Fruit fly (Drosophila melanogaster) whole organism, embryonic: Measurements from ENCODE around the gene Pep.

Source experiments
- Bdp1 ChIP-seq: fragments of 200-800 bp; sonication (Bioruptor generic); optimal IDR thresholded peaks from 3 replicates; lab custom pipeline; 2016; ENCODE audit warnings: missing biosample characterization, missing genetic modification characterization
- CG10209 ChIP-seq: fragments of 200-800 bp; sonication (Bioruptor generic); optimal IDR thresholded peaks from 3 replicates; lab custom pipeline; 2017; ENCODE audit warnings: missing biosample characterization, mild to moderate bottlenecking, missing genetic modification characterization, missing genetic modification reagents
- CG11696 ChIP-seq: fragments of 200-800 bp; sonication (Bioruptor generic); IDR thresholded peaks from 2 replicates; pipeline ENCODE4 v1.3.6; 2022; ENCODE audit warnings: missing biosample characterization, missing genetic modification characterization
- CG12155 ChIP-seq: fragments of 200-800 bp; sonication (Bioruptor generic); optimal IDR thresholded peaks from 3 replicates; lab custom pipeline; 2016; ENCODE audit warnings: missing biosample characterization, missing genetic modification characterization
- CG12236 ChIP-seq: fragments of 200-800 bp; sonication (Bioruptor generic); optimal IDR thresholded peaks from 2 replicates; lab custom pipeline; 2016; ENCODE audit warnings: missing biosample characterization, missing genetic modification characterization
- CG13775 ChIP-seq: fragments of 200-800 bp; sonication (Bioruptor generic); optimal IDR thresholded peaks from 3 replicates; lab custom pipeline; 2017; ENCODE audit warnings: missing biosample characterization, mild to moderate bottlenecking, missing genetic modification characterization
- CG14014 ChIP-seq: fragments of 200-800 bp; sonication (Bioruptor generic); IDR thresholded peaks from 2 replicates; pipeline ENCODE4 v1.3.6; 2022; ENCODE audit warnings: missing biosample characterization, missing genetic modification characterization
- CG14441 ChIP-seq: fragments of 200-800 bp; sonication (Bioruptor generic); IDR thresholded peaks from 2 replicates; pipeline ENCODE4 v1.3.6; 2022; ENCODE audit warnings: missing biosample characterization, missing genetic modification characterization
- CG15601 ChIP-seq: fragments of 200-800 bp; sonication (Bioruptor generic); optimal IDR thresholded peaks from 3 replicates; lab custom pipeline; 2019; ENCODE audit warnings: missing biosample characterization, mild to moderate bottlenecking, missing genetic modification characterization, moderate library complexity
- CG17328 ChIP-seq: fragments of 200-800 bp; sonication (Bioruptor generic); IDR thresholded peaks from 2 replicates; pipeline ENCODE4 v1.3.6; 2022; ENCODE audit warnings: missing biosample characterization, missing genetic modification characterization
- CG18011 ChIP-seq: fragments of 200-800 bp; sonication (Bioruptor generic); optimal IDR thresholded peaks from 2 replicates; lab custom pipeline; 2017; ENCODE audit warnings: missing biosample characterization, missing genetic modification characterization, mild to moderate bottlenecking, moderate library complexity, missing genotype
- CG42726 ChIP-seq: fragments of 200-800 bp; sonication (Bioruptor generic); IDR thresholded peaks from 2 replicates; pipeline ENCODE4 v1.3.6; 2022; ENCODE audit warnings: missing biosample characterization, missing genetic modification characterization; ENCODE audit not compliant: partially characterized antibody
- CG4424 ChIP-seq: fragments of 200-800 bp; sonication (Bioruptor generic); optimal IDR thresholded peaks from 3 replicates; lab custom pipeline; 2016; ENCODE audit warnings: missing biosample characterization, missing genetic modification characterization
- CG4617 ChIP-seq: fragments of 200-800 bp; sonication (Bioruptor generic); optimal IDR thresholded peaks from 3 replicates; lab custom pipeline; 2016; ENCODE audit warnings: missing biosample characterization, missing genetic modification characterization, borderline replicate concordance
- CG4820 ChIP-seq: fragments of 200-800 bp; sonication (Bioruptor generic); optimal IDR thresholded peaks from 3 replicates; lab custom pipeline; 2016; ENCODE audit warnings: missing biosample characterization, missing genetic modification characterization
- CG6654 ChIP-seq: fragments of 200-800 bp; sonication (Bioruptor generic); optimal IDR thresholded peaks from 2 replicates; lab custom pipeline; 2017; ENCODE audit warnings: missing biosample characterization, mild to moderate bottlenecking, missing genetic modification characterization
- CG6765 ChIP-seq: fragments of 200-800 bp; sonication (Bioruptor generic); optimal IDR thresholded peaks from 3 replicates; lab custom pipeline; 2017; ENCODE audit warnings: missing biosample characterization, mild to moderate bottlenecking, missing genetic modification characterization
- CG6791 ChIP-seq: fragments of 200-800 bp; sonication (Bioruptor generic); IDR thresholded peaks from 3 replicates; pipeline ENCODE4 v1.3.6; 2022; ENCODE audit warnings: missing biosample characterization, missing genetic modification characterization; ENCODE audit not compliant: partially characterized antibody
- CG7928 ChIP-seq: fragments of 200-800 bp; sonication (Bioruptor generic); optimal IDR thresholded peaks from 2 replicates; lab custom pipeline; 2017; ENCODE audit warnings: missing biosample characterization, mild to moderate bottlenecking, missing genetic modification characterization
- CG8290 ChIP-seq, 3 experiments: fragments of 200-800 bp; sonication (Bioruptor generic); optimal IDR thresholded peaks; 2 replicates each; lab custom pipeline; 2016 to 2019; ENCODE audit warnings: missing biosample characterization in 3 of 3, missing genetic modification characterization in 3 of 3, mild to moderate bottlenecking in 2 of 3, moderate library complexity in 1 of 3
- CG8765 ChIP-seq: fragments of 200-800 bp; sonication (Bioruptor generic); IDR thresholded peaks from 2 replicates; pipeline ENCODE4 v1.3.6; 2022; ENCODE audit warnings: missing biosample characterization, missing genetic modification characterization
- CG9437 ChIP-seq: fragments of 200-800 bp; sonication (Bioruptor generic); optimal IDR thresholded peaks from 2 replicates; lab custom pipeline; 2018; ENCODE audit warnings: missing biosample characterization, mild to moderate bottlenecking, missing genetic modification characterization
- HHEX ChIP-seq: fragments of 200-800 bp; sonication (Bioruptor generic); optimal IDR thresholded peaks from 3 replicates; lab custom pipeline; 2017; ENCODE audit warnings: missing biosample characterization, mild to moderate bottlenecking, missing genetic modification characterization, missing genetic modification reagents
- HLH3B ChIP-seq: fragments of 200-800 bp; sonication (Bioruptor generic); IDR thresholded peaks from 2 replicates; pipeline ENCODE4 v1.3.6; 2022; ENCODE audit warnings: missing biosample characterization, missing genetic modification characterization
- HmgZ ChIP-seq: fragments of 200-800 bp; sonication (Bioruptor generic); optimal IDR thresholded peaks from 2 replicates; lab custom pipeline; 2018; ENCODE audit warnings: missing biosample characterization, mild to moderate bottlenecking, missing genetic modification characterization
- NK7.1 ChIP-seq: fragments of 200-800 bp; sonication (Bioruptor generic); optimal IDR thresholded peaks from 3 replicates; lab custom pipeline; 2016; ENCODE audit warnings: missing biosample characterization, missing genetic modification characterization
- Nf-YC ChIP-seq: fragments of 200-800 bp; optimal IDR thresholded peaks from 3 replicates; lab custom pipeline; 2019; ENCODE audit warnings: missing biosample characterization, mild to moderate bottlenecking, missing genetic modification characterization, moderate library complexity
- PHDP ChIP-seq: fragments of 200-800 bp; sonication (Bioruptor generic); optimal IDR thresholded peaks from 3 replicates; lab custom pipeline; 2018; ENCODE audit warnings: missing biosample characterization, mild to moderate bottlenecking, missing genetic modification characterization, moderate library complexity
- Poxn ChIP-seq: fragments of 200-800 bp; sonication (Bioruptor generic); IDR thresholded peaks from 2 replicates; pipeline ENCODE4 v1.3.6; 2022; ENCODE audit warnings: missing biosample characterization, missing genetic modification characterization
- Rfx ChIP-seq: fragments of 200-800 bp; sonication (Bioruptor generic); IDR thresholded peaks from 2 replicates; pipeline ENCODE4 v1.3.6; 2022; ENCODE audit warnings: missing biosample characterization, missing genetic modification characterization
- Ssrp ChIP-seq: fragments of 200-800 bp; sonication (Bioruptor generic); optimal IDR thresholded peaks from 2 replicates; lab custom pipeline; 2018; ENCODE audit warnings: missing biosample characterization, mild to moderate bottlenecking, missing genetic modification characterization, moderate library complexity
- al ChIP-seq: fragments of 200-800 bp; sonication (Bioruptor generic); IDR thresholded peaks from 2 replicates; pipeline ENCODE4 v1.3.6; 2022; ENCODE audit warnings: missing biosample characterization, missing genetic modification characterization
- az2 ChIP-seq: fragments of 200-800 bp; sonication (Bioruptor generic); optimal IDR thresholded peaks from 3 replicates; lab custom pipeline; 2016; ENCODE audit warnings: missing biosample characterization, missing genetic modification characterization
- disco-r ChIP-seq: fragments of 200-800 bp; sonication (Bioruptor generic); optimal IDR thresholded peaks from 2 replicates; lab custom pipeline; 2016; ENCODE audit warnings: missing biosample characterization, missing genetic modification characterization
- dmrt11E ChIP-seq: fragments of 200-800 bp; sonication (Bioruptor generic); optimal IDR thresholded peaks from 3 replicates; lab custom pipeline; 2018; ENCODE audit warnings: missing biosample characterization, mild to moderate bottlenecking, missing genetic modification characterization, moderate library complexity
- eve ChIP-seq, 2 experiments: fragments of >200 bp; optimal IDR thresholded peaks; 2 replicates each; lab custom pipeline; 2017; ENCODE audit warnings: missing biosample characterization in 2 of 2, missing genetic modification characterization in 2 of 2
- eyg ChIP-seq: fragments of 200-800 bp; sonication (Bioruptor generic); optimal IDR thresholded peaks from 3 replicates; lab custom pipeline; 2016; ENCODE audit warnings: missing biosample characterization, missing genetic modification characterization
- fru ChIP-seq: fragments of >200 bp; optimal IDR thresholded peaks from 2 replicates; lab custom pipeline; 2017
- gcm2 ChIP-seq: fragments of 200-800 bp; sonication (Bioruptor generic); optimal IDR thresholded peaks from 2 replicates; lab custom pipeline; 2016; ENCODE audit warnings: missing biosample characterization, missing genetic modification characterization
- maf-S ChIP-seq: fragments of 200-800 bp; sonication (Bioruptor generic); optimal IDR thresholded peaks from 2 replicates; lab custom pipeline; 2016; ENCODE audit warnings: missing biosample characterization, missing genetic modification characterization
- pb ChIP-seq: fragments of 200-800 bp; sonication (Bioruptor generic); optimal IDR thresholded peaks from 3 replicates; lab custom pipeline; 2016; ENCODE audit warnings: missing biosample characterization, missing genetic modification characterization
- pnt ChIP-seq: fragments of 200-800 bp; sonication (Bioruptor generic); optimal IDR thresholded peaks from 3 replicates; lab custom pipeline; 2016; ENCODE audit warnings: missing biosample characterization, missing genetic modification characterization
- pzg ChIP-seq: fragments of 200-800 bp; sonication (Bioruptor generic); optimal IDR thresholded peaks from 3 replicates; lab custom pipeline; 2018; ENCODE audit warnings: missing biosample characterization, mild to moderate bottlenecking, missing genetic modification characterization, moderate library complexity
- repo ChIP-seq: fragments of 200-800 bp; sonication (Bioruptor generic); optimal IDR thresholded peaks from 2 replicates; lab custom pipeline; 2016; ENCODE audit warnings: missing biosample characterization, missing genetic modification characterization
- row ChIP-seq: fragments of 200-800 bp; sonication (Bioruptor generic); IDR thresholded peaks from 3 replicates; pipeline ENCODE4 v1.3.6; 2022; ENCODE audit warnings: missing biosample characterization, missing genetic modification characterization
- schlank ChIP-seq: fragments of 200-800 bp; sonication (Bioruptor generic); optimal IDR thresholded peaks from 2 replicates; lab custom pipeline; 2018; ENCODE audit warnings: missing biosample characterization, mild to moderate bottlenecking, missing genetic modification characterization
- sima ChIP-seq: fragments of 200-800 bp; sonication (Bioruptor generic); optimal IDR thresholded peaks from 2 replicates; lab custom pipeline; 2016; ENCODE audit warnings: missing biosample characterization, missing genetic modification characterization
- sob ChIP-seq: fragments of 200-800 bp; sonication (Bioruptor generic); IDR thresholded peaks from 2 replicates; pipeline ENCODE4 v1.3.6; 2022; ENCODE audit warnings: missing biosample characterization, missing genetic modification characterization
- stc ChIP-seq: fragments of 200-800 bp; sonication (Bioruptor generic); IDR thresholded peaks from 2 replicates; pipeline ENCODE4 v1.3.6; 2022; ENCODE audit warnings: missing biosample characterization, missing genetic modification characterization
- tx ChIP-seq: fragments of 200-800 bp; sonication (Bioruptor generic); optimal IDR thresholded peaks from 2 replicates; lab custom pipeline; 2016; ENCODE audit warnings: missing biosample characterization, missing genetic modification characterization

Gene Pep

DNA sequence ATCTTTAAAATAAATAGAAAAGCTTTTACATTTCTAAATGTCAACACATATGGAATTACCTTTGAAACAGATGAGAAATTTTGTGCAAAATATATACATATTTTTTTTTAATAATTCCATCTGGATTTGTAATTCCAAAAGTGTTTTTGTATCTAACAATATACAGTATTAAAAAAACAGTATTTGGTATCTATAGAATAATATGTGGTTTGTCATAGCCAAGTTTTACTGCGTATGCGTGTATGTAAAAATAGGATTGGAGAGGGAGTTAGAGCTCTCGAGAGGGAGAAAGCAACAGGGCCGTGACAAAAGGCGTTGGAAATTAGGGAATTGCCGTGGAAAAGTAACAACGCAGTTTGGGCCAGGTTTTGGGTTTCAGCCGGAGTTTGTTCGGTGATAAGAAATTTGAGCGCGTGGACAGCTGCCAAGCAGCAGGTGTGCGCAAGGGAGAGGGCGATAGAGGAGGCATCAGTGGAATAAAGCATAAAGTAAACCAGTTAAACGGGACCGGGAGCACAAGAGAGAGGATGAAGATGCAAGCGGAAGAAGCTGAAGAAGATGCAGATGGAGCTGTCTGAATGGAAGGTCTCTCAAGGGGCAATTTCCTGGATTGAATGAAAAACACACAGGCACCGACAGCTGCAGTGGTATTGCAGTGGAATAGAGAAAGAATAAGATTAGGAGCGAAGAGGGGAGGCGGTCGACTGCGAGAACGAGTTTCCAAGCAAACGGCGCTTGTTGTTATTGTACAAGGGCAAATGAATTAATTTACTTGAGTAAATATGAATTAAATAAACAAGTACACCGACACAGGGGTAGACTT, 8.3 kb upstream of the Pep start (continued):
- TF ChIP-seq Bdp1 (no peak), CG9437 (GFP tag; lab: Kevin White, UChicago) (no peak), CG6654 (GFP tag; lab: Kevin White, UChicago) (peak; percentile 14), CG6791 (GFP tag; lab: Robert Waterston, UW) (no peak), sob (GFP tag; lab: Robert Waterston, UW) (peak; percentile 85), HHEX (GFP tag; lab: Kevin White, UChicago) (peak; percentile 33), az2 (GFP tag; lab: Kevin White, UChicago) (no peak), CG42726 (GFP tag; lab: Robert Waterston, UW) (no peak), CG14014 (GFP tag; lab: Robert Waterston, UW) (peak; percentile 37; the same call in 1 of the 2 replicates), CG11696 (GFP tag; lab: Robert Waterston, UW) (no peak), stc (GFP tag; lab: Robert Waterston, UW) (peak; percentile 61), disco-r (no peak), CG4617 (GFP tag; lab: Kevin White, UChicago) (no peak), CG14441 (GFP tag; lab: Robert Waterston, UW) (peak; percentile 22; the same call in 1 of the 2 replicates), CG13775 (GFP tag; lab: Kevin White, UChicago) (no peak), dmrt11E (tag; lab: Kevin White, UChicago) (peak; percentile 34), Poxn (no peak), CG18011 (no peak), Nf-YC (tag; lab: Kevin White, UChicago) (no peak), tx (GFP tag; lab: Kevin White, UChicago) (no peak), eyg (GFP tag; lab: Kevin White, UChicago) (peak; percentile 69), NK7.1 (peak; percentile 44), schlank (tag; lab: Kevin White, UChicago) (no peak), Rfx (GFP tag; lab: Robert Waterston, UW) (peak; percentile 85), pb (GFP tag; lab: Kevin White, UChicago) (no peak), CG4820 (GFP tag; lab: Kevin White, UChicago) (peak; percentile 45), CG8290 (GFP tag; optimal IDR thresholded peaks at IDR 0.05; lab: Kevin White, UChicago) (peak; percentile 7), CG8290 (tag; optimal IDR thresholded peaks at IDR 0.05; lab: Kevin White, UChicago) (peak in 1 of 2 experiments; percentile 17), pnt (GFP tag; lab: Kevin White, UChicago) (peak; percentile 29), row (GFP tag; lab: Robert Waterston, UW) (peak; percentile 26; the same call in 1 of the 3 replicates), HmgZ (no peak), repo (GFP tag; lab: Kevin White, UChicago) (peak; percentile 24), CG10209 (GFP tag; lab: Kevin White, UChicago) (no peak), CG12155 (GFP tag; lab: Kevin White, UChicago) (no peak), CG15601 (peak; percentile 12), HLH3B (GFP tag; lab: Robert Waterston, UW) (peak; percentile 69; the same call in 1 of the 2 replicates), eve (GFP tag; optimal IDR thresholded peaks at IDR 0.05; lab: Kevin White, UChicago) (no peak), CG12236 (GFP tag; lab: Kevin White, UChicago) (no peak), al (GFP tag; lab: Robert Waterston, UW) (peak; percentile 29; the same call in 1 of the 2 replicates), CG8765 (GFP tag; lab: Robert Waterston, UW) (no peak), maf-S (no peak), CG17328 (GFP tag; lab: Robert Waterston, UW) (no peak), CG7928 (GFP tag; lab: Kevin White, UChicago) (peak; percentile 52), CG6765 (peak; percentile 59), PHDP (tag; lab: Kevin White, UChicago) (peak; percentile 54), CG4424 (GFP tag; lab: Kevin White, UChicago) (peak; percentile 44), sima (GFP tag; lab: Kevin White, UChicago) (no peak), pzg (GFP tag; lab: Kevin White, UChicago) (no peak), gcm2 (no peak), fru (no peak), Ssrp (tag; lab: Kevin White, UChicago) (peak; percentile 20)
